Worm (Caenorhabditis elegans) whole organism, early embryonic: Measurements from ENCODE around the gene spp-13.

ENCODE experiments used
- B0310.2 ChIP-seq: sonication (generic microtip); optimal IDR thresholded peaks from 2 replicates; lab custom pipeline; 2016; ENCODE audit warnings: mild to moderate bottlenecking, missing genetic modification characterization, missing compliant biosample characterization
- aly-1 ChIP-seq: sonication (generic microtip); optimal IDR thresholded peaks from 2 replicates; lab custom pipeline; 2016; ENCODE audit warnings: missing genetic modification characterization, missing compliant biosample characterization
- ama-1 ChIP-seq: fragments of 150-350 bp; optimal IDR thresholded peaks from 2 replicates; lab custom pipeline; 2014
- ceh-36 ChIP-seq: sonication (generic microtip); optimal IDR thresholded peaks from 2 replicates; lab custom pipeline; 2016; ENCODE audit warnings: missing genetic modification characterization, inconsistent platforms, missing compliant biosample characterization
- ets-7 ChIP-seq: sonication (generic microtip); optimal IDR thresholded peaks from 2 replicates; lab custom pipeline; 2016; ENCODE audit warnings: missing genotype, missing genetic modification characterization, missing compliant biosample characterization
- flt-1 ChIP-seq: fragments of 200-800 bp; sonication (Bioruptor generic); IDR thresholded peaks from 2 replicates; pipeline ENCODE4 v1.3.6; 2022; ENCODE audit warnings: missing genetic modification characterization, missing compliant biosample characterization
- hmbx-1 ChIP-seq: sonication (generic microtip); optimal IDR thresholded peaks from 2 replicates; lab custom pipeline; 2016; ENCODE audit warnings: mild to moderate bottlenecking, missing genetic modification characterization, missing compliant biosample characterization
- hmg-4 ChIP-seq: fragments of 200-800 bp; sonication (Bioruptor generic); optimal IDR thresholded peaks from 2 replicates; lab custom pipeline; 2018; ENCODE audit warnings: mild to moderate bottlenecking, missing genetic modification characterization, missing compliant biosample characterization
- scrt-1 ChIP-seq: fragments of 200-800 bp; sonication (Bioruptor generic); IDR thresholded peaks from 2 replicates; pipeline ENCODE4 v1.3.6; 2022; ENCODE audit warnings: missing genetic modification characterization, missing compliant biosample characterization
- tra-4 ChIP-seq: sonication (generic microtip); optimal IDR thresholded peaks from 2 replicates; lab custom pipeline; 2017; ENCODE audit warnings: missing genetic modification characterization, missing compliant biosample characterization

DNA sequence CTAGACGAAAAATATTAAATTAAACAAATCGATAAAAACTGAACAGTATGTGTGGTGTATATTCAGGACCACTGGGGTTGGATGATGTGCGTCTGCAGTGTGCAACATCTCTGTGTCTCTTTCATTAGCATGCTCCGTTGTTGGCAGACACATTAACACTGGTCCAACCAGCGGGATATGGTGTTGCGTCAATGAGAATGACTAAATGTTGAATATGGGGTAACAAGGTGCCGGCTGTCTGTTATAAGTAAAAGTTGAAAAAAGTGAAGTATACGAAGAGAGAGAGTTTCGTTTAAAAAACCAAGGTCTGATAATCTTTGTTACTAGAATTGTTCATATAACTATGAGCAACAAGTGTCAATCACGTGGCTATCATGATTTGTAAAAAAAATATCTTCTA, 1.5 kb downstream of the spp-13 start, which contains the start of gene ced-8:
- TF ChIP-seq hmbx-1: no peak
- TF ChIP-seq ama-1: no peak
- TF ChIP-seq aly-1 (tag; lab: Kevin White, UChicago): no peak
- TF ChIP-seq tra-4 (tag; lab: Kevin White, UChicago): no peak
- TF ChIP-seq ceh-36 (tag; lab: Kevin White, UChicago): no peak
- no peak for TF ChIP-seq B0310.2
- no peak for TF ChIP-seq hmg-4
- TF ChIP-seq ets-7 (tag; lab: Kevin White, UChicago): no peak
- no peak for TF ChIP-seq flt-1 (GFP tag; lab: Robert Waterston, UW)
- TF ChIP-seq scrt-1: no peak
